Worm (Caenorhabditis elegans): ENCODE results near the gene sli-1.

- no peak for TF ChIP-seq che-1 (tag; optimal IDR thresholded peaks at IDR 0.05)
- TF ChIP-seq ref-2 (tag; optimal IDR thresholded peaks at IDR 0.05): no peak
- TF ChIP-seq elt-2 (tag; optimal IDR thresholded peaks at IDR 0.05): no peak
- TF ChIP-seq pqm-1 (tag; optimal IDR thresholded peaks at IDR 0.05): no peak
- TF ChIP-seq nhr-11 (tag; optimal IDR thresholded peaks at IDR 0.05): no peak
- TF ChIP-seq hlh-13 (GFP tag; optimal IDR thresholded peaks at IDR 0.05): no peak
- TF ChIP-seq sox-4 (tag; optimal IDR thresholded peaks at IDR 0.05): no peak
Measured at ce11 chrX:691613-692012, 34.2 kb downstream of the sli-1 start, which contains the start of gene ncam-1.

Data from whole organism, late embryonic.